Worm (Caenorhabditis elegans) whole organism, L3 larva: Measurements from ENCODE around the gene srbc-7.

Experiments
- elt-1 ChIP-seq: fragments of 150-350 bp; optimal IDR thresholded peaks from 2 replicates; lab custom pipeline; 2014; ENCODE audit warnings: missing biosample characterization, missing genetic modification characterization
- mdl-1 ChIP-seq: fragments of 150-350 bp; optimal IDR thresholded peaks from 2 replicates; lab custom pipeline; 2014; ENCODE audit warnings: missing biosample characterization, missing genetic modification characterization
- nhr-12 ChIP-seq: fragments of 150-350 bp; optimal IDR thresholded peaks from 2 replicates; lab custom pipeline; 2014; ENCODE audit warnings: missing biosample characterization, missing genetic modification characterization
- nhr-237 ChIP-seq: fragments of 150-350 bp; optimal IDR thresholded peaks from 2 replicates; lab custom pipeline; 2014; ENCODE audit warnings: missing biosample characterization, missing genetic modification characterization
- ztf-11 ChIP-seq: fragments of 150-350 bp; optimal IDR thresholded peaks from 2 replicates; lab custom pipeline; 2014; ENCODE audit warnings: missing biosample characterization, missing genetic modification characterization

DNA sequence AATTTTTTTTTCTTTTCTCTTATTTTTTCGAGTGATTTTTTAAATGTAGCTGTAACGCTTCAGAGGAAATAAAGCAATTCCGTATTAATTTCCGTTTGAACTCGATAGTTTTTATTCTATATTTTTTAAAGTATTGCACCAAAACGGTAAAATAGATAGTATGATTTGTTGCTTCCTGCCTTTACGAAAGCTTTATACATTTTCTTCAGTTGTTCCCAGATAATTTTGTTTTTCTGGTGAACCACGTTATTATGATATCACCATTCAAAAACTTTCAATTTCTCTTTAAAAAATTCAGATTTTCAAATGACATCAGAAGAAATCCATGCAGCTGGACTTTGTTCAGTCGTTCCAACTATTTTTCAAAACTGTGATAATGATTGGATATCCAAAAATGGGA lies 27.5 kb upstream of the srbc-7 start, which contains the start of gene srb-18:
- TF ChIP-seq nhr-12 (no peak), mdl-1 (tag; lab: Kevin White, UChicago) (no peak), ztf-11 (no peak), nhr-237 (tag; lab: Kevin White, UChicago) (no peak), elt-1 (no peak)
